Fruit fly (Drosophila melanogaster) whole organism, wandering third instar larva: ENCODE results near the gene Jon65Ai.

Source experiments
- Abd-B ChIP-seq: fragments of >200 bp; optimal IDR thresholded peaks from 2 replicates; lab custom pipeline; 2017; ENCODE audit warnings: missing biosample characterization, missing genetic modification characterization
- Dfd ChIP-seq: fragments of >200 bp; optimal IDR thresholded peaks from 2 replicates; lab custom pipeline; 2017; ENCODE audit warnings: missing biosample characterization, missing genetic modification characterization
- Hr78 ChIP-seq: fragments of >200 bp; optimal IDR thresholded peaks from 2 replicates; lab custom pipeline; 2017; ENCODE audit warnings: missing biosample characterization, missing genetic modification characterization
- OdsH ChIP-seq: fragments of 200-800 bp; sonication (Bioruptor generic); optimal IDR thresholded peaks from 2 replicates; lab custom pipeline; 2016; ENCODE audit warnings: missing biosample characterization, mild to moderate bottlenecking, missing genetic modification characterization
- Vsx2 ChIP-seq: fragments of 200-300, 225-300 bp; sonication (Bioruptor generic); optimal IDR thresholded peaks from 2 replicates; lab custom pipeline; 2018; ENCODE audit warnings: missing biosample characterization, missing genetic modification characterization; ENCODE audit not compliant: partially characterized antibody
- br ChIP-seq: fragments of 200-800 bp; sonication (Bioruptor generic); optimal IDR thresholded peaks from 2 replicates; lab custom pipeline; 2016; ENCODE audit warnings: missing biosample characterization, missing genetic modification characterization
- pan ChIP-seq: fragments of >200 bp; optimal IDR thresholded peaks from 2 replicates; lab custom pipeline; 2017
- psq ChIP-seq: fragments of 200-800 bp; sonication (Bioruptor generic); optimal IDR thresholded peaks from 3 replicates; lab custom pipeline; 2017; ENCODE audit warnings: missing biosample characterization, mild to moderate bottlenecking, missing genetic modification characterization, moderate library complexity
- woc ChIP-seq: sonication (Bioruptor generic); optimal IDR thresholded peaks from 2 replicates; lab custom pipeline; 2016; ENCODE audit warnings: missing biosample characterization, mild to moderate bottlenecking, missing genetic modification characterization

DNA sequence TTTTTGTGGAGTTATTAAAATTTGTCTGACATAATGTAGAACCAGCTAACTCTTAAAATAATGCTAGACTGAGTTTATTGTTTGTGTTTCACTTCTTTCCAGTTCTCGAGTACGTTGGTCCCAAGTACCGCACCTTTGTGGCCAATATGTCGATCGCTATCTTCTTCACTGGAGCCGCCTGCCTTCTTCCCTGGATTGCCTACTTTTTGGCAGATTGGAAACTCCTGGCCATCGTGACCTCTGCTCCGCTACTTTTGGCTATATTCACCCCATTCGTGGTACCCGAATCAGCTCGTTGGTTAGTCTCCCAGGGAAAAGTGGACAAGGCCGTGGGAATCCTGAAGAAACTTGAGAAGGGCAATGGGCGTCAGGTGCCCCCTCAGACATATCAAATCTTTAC, 15.9 kb upstream of the Jon65Ai start:
- TF ChIP-seq pan (lab: Kevin White, UChicago), result no peak
- TF ChIP-seq Dfd (GFP tag; lab: Kevin White, UChicago), result no peak
- TF ChIP-seq OdsH (GFP tag; lab: Kevin White, UChicago), result no peak
- TF ChIP-seq Hr78, result no peak
- TF ChIP-seq psq (GFP tag; lab: Kevin White, UChicago), result no peak
- no peak for TF ChIP-seq Vsx2
- no peak for TF ChIP-seq br (GFP tag; lab: Kevin White, UChicago)
- TF ChIP-seq woc (GFP tag; lab: Kevin White, UChicago), result no peak
- no peak for TF ChIP-seq Abd-B
